Fruit fly (Drosophila melanogaster) whole organism, embryonic: ENCODE data around the gene ND-B18.

Experiments
- Antp ChIP-seq: fragments of 200-800 bp; sonication (Bioruptor generic); optimal IDR thresholded peaks from 3 replicates; lab custom pipeline; 2016; ENCODE audit warnings: missing biosample characterization, missing genetic modification characterization
- CG10366 ChIP-seq: fragments of 200-800 bp; sonication (Bioruptor generic); IDR thresholded peaks from 2 replicates; pipeline ENCODE4 v1.3.6; 2022; ENCODE audit warnings: missing biosample characterization, missing genetic modification characterization
- CG10565 ChIP-seq: fragments of 200-800 bp; sonication (Bioruptor generic); optimal IDR thresholded peaks from 3 replicates; lab custom pipeline; 2016; ENCODE audit warnings: missing biosample characterization, mild to moderate bottlenecking, missing genetic modification characterization
- CG12071 ChIP-seq: fragments of 200-800 bp; sonication (Bioruptor generic); optimal IDR thresholded peaks from 3 replicates; lab custom pipeline; 2018; ENCODE audit warnings: missing biosample characterization, mild to moderate bottlenecking, missing genetic modification characterization
- CG12769 ChIP-seq: fragments of 200-800 bp; sonication (Bioruptor generic); optimal IDR thresholded peaks from 2 replicates; lab custom pipeline; 2019; ENCODE audit warnings: missing biosample characterization, mild to moderate bottlenecking, missing genetic modification characterization, moderate library complexity
- CG13424 ChIP-seq: fragments of 200-800 bp; sonication (Bioruptor generic); optimal IDR thresholded peaks from 2 replicates; lab custom pipeline; 2019; ENCODE audit warnings: missing biosample characterization, mild to moderate bottlenecking, missing genetic modification characterization, moderate library complexity
- CG17829 ChIP-seq: fragments of 200-800 bp; optimal IDR thresholded peaks from 2 replicates; lab custom pipeline; 2019; ENCODE audit warnings: missing biosample characterization, mild to moderate bottlenecking, missing genetic modification characterization, moderate library complexity
- CG2199 ChIP-seq: fragments of 200-800 bp; sonication (Bioruptor generic); IDR thresholded peaks from 3 replicates; pipeline ENCODE4 v1.3.6; 2022; ENCODE audit warnings: missing biosample characterization, missing genetic modification characterization
- CG2202 ChIP-seq: fragments of 200-800 bp; sonication (Bioruptor generic); optimal IDR thresholded peaks from 2 replicates; lab custom pipeline; 2018; ENCODE audit warnings: missing biosample characterization, mild to moderate bottlenecking, missing genetic modification characterization
- CG31224 ChIP-seq: fragments of 200-800 bp; sonication (Bioruptor generic); IDR thresholded peaks from 2 replicates; pipeline ENCODE4 v1.3.6; 2022; ENCODE audit warnings: missing biosample characterization, missing genetic modification characterization
- CG3281 ChIP-seq: fragments of 200-800 bp; sonication (Bioruptor generic); optimal IDR thresholded peaks from 3 replicates; lab custom pipeline; 2017; ENCODE audit warnings: missing biosample characterization, mild to moderate bottlenecking, missing genetic modification characterization
- CG34376 ChIP-seq: fragments of 200-800 bp; sonication (Bioruptor generic); optimal IDR thresholded peaks from 2 replicates; lab custom pipeline; 2018; ENCODE audit warnings: missing biosample characterization, mild to moderate bottlenecking, missing genetic modification characterization
- CG3726 ChIP-seq: fragments of 200-800 bp; sonication (Bioruptor generic); IDR thresholded peaks from 3 replicates; pipeline ENCODE4, ENCODE4 v1.3.6; 2022; ENCODE audit warnings: missing biosample characterization, missing genetic modification characterization
- CG3838 ChIP-seq: fragments of 200-800 bp; sonication (Bioruptor generic); optimal IDR thresholded peaks from 3 replicates; lab custom pipeline; 2016; ENCODE audit warnings: missing biosample characterization, missing genetic modification characterization
- CG4328 ChIP-seq: fragments of 200-800 bp; sonication (Bioruptor generic); optimal IDR thresholded peaks from 3 replicates; lab custom pipeline; 2017; ENCODE audit warnings: missing biosample characterization, missing genetic modification reagents, missing genetic modification characterization
- CG4360 ChIP-seq: fragments of 200-800 bp; sonication (Bioruptor generic); IDR thresholded peaks from 2 replicates; pipeline ENCODE4 v1.3.6; 2022; ENCODE audit warnings: missing biosample characterization, missing genetic modification characterization
- CG4404 ChIP-seq: fragments of 200-800 bp; sonication (Bioruptor generic); IDR thresholded peaks from 2 replicates; pipeline ENCODE4 v1.3.6; 2022; ENCODE audit warnings: missing biosample characterization, missing genetic modification characterization
- CG4707 ChIP-seq: fragments of 200-800 bp; sonication (Bioruptor generic); optimal IDR thresholded peaks from 2 replicates; lab custom pipeline; 2018; ENCODE audit warnings: missing biosample characterization, mild to moderate bottlenecking, missing genetic modification characterization, moderate library complexity
- CG7928 ChIP-seq: fragments of 200-800 bp; sonication (Bioruptor generic); optimal IDR thresholded peaks from 2 replicates; lab custom pipeline; 2017; ENCODE audit warnings: missing biosample characterization, mild to moderate bottlenecking, missing genetic modification characterization
- CG8944 ChIP-seq: fragments of 200-800 bp; sonication (Bioruptor generic); optimal IDR thresholded peaks from 3 replicates; lab custom pipeline; 2016; ENCODE audit warnings: missing biosample characterization, missing genetic modification characterization
- CTCF ChIP-seq: fragments of 200-800 bp; sonication (Bioruptor generic); optimal IDR thresholded peaks from 2 replicates; lab custom pipeline; 2017; ENCODE audit warnings: missing biosample characterization, mild to moderate bottlenecking, missing genetic modification characterization, moderate library complexity
- H2.0 ChIP-seq: fragments of 200-800 bp; sonication (Bioruptor generic); IDR thresholded peaks from 2 replicates; pipeline ENCODE4 v1.3.6; 2022; ENCODE audit warnings: missing biosample characterization, missing genetic modification characterization
- Hmr ChIP-seq: fragments of 200-800 bp; sonication (Bioruptor generic); optimal IDR thresholded peaks from 3 replicates; lab custom pipeline; 2017; ENCODE audit warnings: mild to moderate bottlenecking, missing biosample characterization, missing genetic modification reagents, missing genetic modification characterization
- Jarid2 ChIP-seq: fragments of 200-800 bp; sonication (Bioruptor generic); optimal IDR thresholded peaks from 3 replicates; lab custom pipeline; 2017; ENCODE audit warnings: mild to moderate bottlenecking, missing biosample characterization, missing genetic modification reagents, missing genetic modification characterization
- Med ChIP-seq: fragments of 200-800 bp; sonication (Bioruptor generic); peaks from one replicate; lab custom pipeline; 2016; ENCODE audit warnings: missing biosample characterization, missing genetic modification characterization, mild to moderate bottlenecking, inconsistent platforms, moderate library complexity
- PHDP ChIP-seq: fragments of 200-800 bp; sonication (Bioruptor generic); optimal IDR thresholded peaks from 3 replicates; lab custom pipeline; 2018; ENCODE audit warnings: missing biosample characterization, mild to moderate bottlenecking, missing genetic modification characterization, moderate library complexity
- Scr ChIP-seq: fragments of 200-800 bp; sonication (Bioruptor generic); IDR thresholded peaks from 2 replicates; pipeline ENCODE4 v1.3.6; 2022; ENCODE audit warnings: missing biosample characterization, missing genetic modification characterization; ENCODE audit not compliant: partially characterized antibody
- Usf ChIP-seq: fragments of 200-800 bp; sonication (Bioruptor generic); optimal IDR thresholded peaks from 2 replicates; lab custom pipeline; 2017; ENCODE audit warnings: missing genotype, missing biosample characterization, missing genetic modification characterization
- ci ChIP-seq: fragments of 200-800 bp; sonication (Bioruptor generic); IDR thresholded peaks from 3 replicates; pipeline ENCODE4 v1.3.6; 2022; ENCODE audit warnings: missing biosample characterization, missing genetic modification characterization
- crol ChIP-seq: fragments of 200-800 bp; sonication (Bioruptor generic); IDR thresholded peaks from 2 replicates; pipeline ENCODE4 v1.3.6; 2022; ENCODE audit warnings: missing biosample characterization, missing genetic modification characterization
- dm ChIP-seq: fragments of 200-800 bp; sonication (Bioruptor generic); optimal IDR thresholded peaks from 3 replicates; lab custom pipeline; 2016; ENCODE audit warnings: missing biosample characterization, missing genetic modification characterization
- dysf ChIP-seq: fragments of 200-800 bp; sonication (Bioruptor generic); IDR thresholded peaks from 3 replicates; pipeline ENCODE4 v1.3.6; 2022; ENCODE audit warnings: missing biosample characterization, missing genetic modification characterization
- eyg ChIP-seq: fragments of 200-800 bp; sonication (Bioruptor generic); optimal IDR thresholded peaks from 3 replicates; lab custom pipeline; 2016; ENCODE audit warnings: missing biosample characterization, missing genetic modification characterization
- gro ChIP-seq: fragments of 200-800 bp; sonication (Bioruptor generic); optimal IDR thresholded peaks from 2 replicates; lab custom pipeline; 2016; ENCODE audit warnings: missing biosample characterization, missing genetic modification characterization
- gsb-n ChIP-seq: fragments of 200-800 bp; sonication (Bioruptor generic); optimal IDR thresholded peaks from 3 replicates; lab custom pipeline; 2018; ENCODE audit warnings: missing biosample characterization, mild to moderate bottlenecking, missing genetic modification characterization
- ham ChIP-seq: fragments of 200-800 bp; sonication (Bioruptor generic); IDR thresholded peaks from 2 replicates; pipeline ENCODE4 v1.3.6; 2022; ENCODE audit warnings: missing biosample characterization, missing genetic modification characterization
- her ChIP-seq: fragments of 200-800 bp; sonication (Bioruptor generic); optimal IDR thresholded peaks from 2 replicates; lab custom pipeline; 2016; ENCODE audit warnings: missing biosample characterization, missing genetic modification characterization
- hkb ChIP-seq, 2 experiments: fragments of 200-800 bp in 1 of 2; fragments of >200 bp in 1 of 2; sonication (Bioruptor generic) in 1 of 2; IDR thresholded peaks in 1 of 2; optimal IDR thresholded peaks in 1 of 2; 2 replicates each; pipeline versions ENCODE4 v1.3.6 to Lab custom; 2017 to 2022; ENCODE audit warnings: missing biosample characterization in 1 of 2, missing genetic modification characterization in 1 of 2
- hth ChIP-seq: fragments of >200 bp; optimal IDR thresholded peaks from 2 replicates; lab custom pipeline; 2017; ENCODE audit warnings: inconsistent platforms
- klu ChIP-seq: fragments of 200-800 bp; sonication (Bioruptor generic); IDR thresholded peaks from 2 replicates; pipeline ENCODE4 v1.3.6; 2022; ENCODE audit warnings: missing biosample characterization, missing genetic modification characterization
- lov ChIP-seq, 2 experiments: fragments of 200-800 bp in 1 of 2; fragments of >200 bp in 1 of 2; sonication (Bioruptor generic) in 1 of 2; IDR thresholded peaks in 1 of 2; optimal IDR thresholded peaks in 1 of 2; 2 replicates in 1 of 2; 3 replicates in 1 of 2; pipeline versions ENCODE4 v1.3.6 to Lab custom; 2017 to 2022; ENCODE audit warnings: missing biosample characterization in 1 of 2, missing genetic modification characterization in 1 of 2
- mam ChIP-seq: fragments of 200-800 bp; sonication (Bioruptor generic); optimal IDR thresholded peaks from 3 replicates; lab custom pipeline; 2016; ENCODE audit warnings: missing biosample characterization, missing genetic modification characterization
- mirr ChIP-seq: fragments of 200-800 bp; sonication (Bioruptor generic); optimal IDR thresholded peaks from 3 replicates; lab custom pipeline; 2018; ENCODE audit warnings: missing biosample characterization, mild to moderate bottlenecking, missing genetic modification characterization
- nerfin-2 ChIP-seq: fragments of 200-800 bp; sonication (Bioruptor generic); IDR thresholded peaks from 2 replicates; pipeline ENCODE4 v1.3.6; 2022; ENCODE audit warnings: missing biosample characterization, missing genetic modification characterization; ENCODE audit not compliant: partially characterized antibody
- peb ChIP-seq: fragments of 200-800 bp; sonication (Bioruptor generic); IDR thresholded peaks from 2 replicates; pipeline ENCODE4 v1.3.6; 2022; ENCODE audit warnings: missing biosample characterization, missing genetic modification characterization
- ro ChIP-seq: fragments of 200-800 bp; sonication (Bioruptor generic); IDR thresholded peaks from 2 replicates; pipeline ENCODE4 v1.3.6; 2022; ENCODE audit warnings: missing biosample characterization, missing genetic modification characterization
- sob ChIP-seq: fragments of 200-800 bp; sonication (Bioruptor generic); IDR thresholded peaks from 2 replicates; pipeline ENCODE4 v1.3.6; 2022; ENCODE audit warnings: missing biosample characterization, missing genetic modification characterization
- sr ChIP-seq: fragments of 200-800 bp; sonication (Bioruptor generic); IDR thresholded peaks from 3 replicates; pipeline ENCODE4 v1.3.6; 2022; ENCODE audit warnings: missing biosample characterization, missing genetic modification characterization
- ssp ChIP-seq: fragments of 200-800 bp; sonication (Bioruptor generic); IDR thresholded peaks from 2 replicates; pipeline ENCODE4 v1.3.6; 2022; ENCODE audit warnings: missing biosample characterization, missing genetic modification characterization
- tna ChIP-seq: fragments of 200-800 bp; sonication (Bioruptor generic); IDR thresholded peaks from 2 replicates; pipeline ENCODE4 v1.3.6; 2022; ENCODE audit warnings: missing biosample characterization, missing genetic modification characterization; ENCODE audit not compliant: partially characterized antibody
- twi ChIP-seq: fragments of 200-800 bp; optimal IDR thresholded peaks from 2 replicates; lab custom pipeline; 2019; ENCODE audit warnings: missing biosample characterization, mild to moderate bottlenecking, missing genetic modification characterization, moderate library complexity
- wdn ChIP-seq: fragments of 200-800 bp; sonication (Bioruptor generic); IDR thresholded peaks from 2 replicates; pipeline ENCODE4 v1.3.6; 2022; ENCODE audit warnings: missing biosample characterization, missing genetic modification characterization

Gene ND-B18

dm6 chrX:15063404-15064062 lies at the start of gene ND-B18, which contains the start of gene hiw (continued):
- TF ChIP-seq Usf, result no peak
- peak; percentile 4 for TF ChIP-seq CG13424
- no peak for TF ChIP-seq CG3838
- no peak for TF ChIP-seq sr (GFP tag; lab: Robert Waterston, UW)
- no peak for TF ChIP-seq ham (GFP tag; lab: Robert Waterston, UW)
- TF ChIP-seq ci (GFP tag; lab: Robert Waterston, UW), result 0 out of 3 replicates have a peak, but pooled peaks have one; percentile 47
- no peak for TF ChIP-seq CG2202
- TF ChIP-seq Med (GFP tag; lab: Kevin White, UChicago), result peak; percentile 82
- no peak for TF ChIP-seq hkb (optimal IDR thresholded peaks at IDR 0.05; lab: Kevin White, UChicago)
- TF ChIP-seq hkb (GFP tag; IDR thresholded peaks at IDR 0.05; lab: Robert Waterston, UW), result 0 out of 2 replicates have a peak, but pooled peaks have one; percentile 15
- TF ChIP-seq H2.0 (GFP tag; lab: Robert Waterston, UW), result no peak
- TF ChIP-seq Hmr, result peak; percentile 39
- TF ChIP-seq wdn, result no peak
- peak; percentile 49 for TF ChIP-seq CTCF (GFP tag; lab: Kevin White, UChicago)
- no peak for TF ChIP-seq CG34376 (GFP tag; lab: Kevin White, UChicago)
- TF ChIP-seq CG3281 (GFP tag; lab: Kevin White, UChicago), result peak; percentile 29
- TF ChIP-seq CG4707 (GFP tag; lab: Kevin White, UChicago), result no peak
- no peak for TF ChIP-seq peb
- TF ChIP-seq CG4328, result no peak
- no peak for TF ChIP-seq CG12071 (GFP tag; lab: Kevin White, UChicago)
- TF ChIP-seq klu (GFP tag; lab: Robert Waterston, UW), result no peak
- no peak for TF ChIP-seq twi
- peak; percentile 17 for TF ChIP-seq CG17829 (tag; lab: Kevin White, UChicago)
- TF ChIP-seq ssp, result no peak
- no peak for TF ChIP-seq eyg (GFP tag; lab: Kevin White, UChicago)
- no peak for TF ChIP-seq nerfin-2 (GFP tag; lab: Robert Waterston, UW)
- TF ChIP-seq Antp (GFP tag; lab: Kevin White, UChicago), result peak; percentile 10
- TF ChIP-seq dm, result no peak
- TF ChIP-seq Jarid2 (GFP tag; lab: Kevin White, UChicago), result no peak
- TF ChIP-seq CG3726 (GFP tag; lab: Robert Waterston, UW), result no peak
- TF ChIP-seq CG8944 (GFP tag; lab: Kevin White, UChicago), result no peak
- TF ChIP-seq ro (GFP tag; lab: Robert Waterston, UW), result no peak
- no peak for TF ChIP-seq CG7928 (GFP tag; lab: Kevin White, UChicago)
- no peak for TF ChIP-seq CG4404 (GFP tag; lab: Robert Waterston, UW)
- no peak for TF ChIP-seq crol (GFP tag; lab: Robert Waterston, UW)

dm6 chrX:15019413-15019812 lies 44.1 kb upstream of the ND-B18 start:
- TF ChIP-seq tna (GFP tag; lab: Robert Waterston, UW) (no peak), CG10366 (no peak), hth (no peak), PHDP (tag; lab: Kevin White, UChicago) (no peak), her (GFP tag; lab: Kevin White, UChicago) (no peak), CG4360 (GFP tag; lab: Robert Waterston, UW) (no peak), lov (optimal IDR thresholded peaks at IDR 0.05; lab: Kevin White, UChicago) (no peak), lov (GFP tag; IDR thresholded peaks at IDR 0.05; lab: Robert Waterston, UW) (0 out of 3 replicates have a peak, but pooled peaks have one; percentile 31), mam (GFP tag; lab: Kevin White, UChicago) (no peak), gro (GFP tag; lab: Kevin White, UChicago) (no peak), Scr (no peak), sob (GFP tag; lab: Robert Waterston, UW) (no peak), dysf (GFP tag; lab: Robert Waterston, UW) (no peak), gsb-n (tag; lab: Kevin White, UChicago) (no peak), CG12769 (tag; lab: Kevin White, UChicago) (no peak), CG31224 (GFP tag; lab: Robert Waterston, UW) (no peak), Antp (GFP tag; lab: Kevin White, UChicago) (no peak), mirr (no peak), CG13424 (no peak), CG10565 (GFP tag; lab: Kevin White, UChicago) (no peak), CG2199 (GFP tag; lab: Robert Waterston, UW) (0 out of 3 replicates have a peak, but pooled peaks have one; percentile 48)
